Worm (Caenorhabditis elegans) whole organism, mixed stage, embryonic: ENCODE measurements around the gene grld-1.

Experiments used
- nhr-237 ChIP-seq: fragments of 150-350 bp; optimal IDR thresholded peaks from 2 replicates; lab custom pipeline; 2014; ENCODE audit warnings: missing biosample characterization, missing genetic modification characterization
- snpc-4 ChIP-seq: fragments of 150-350 bp; optimal IDR thresholded peaks from 2 replicates; lab custom pipeline; 2014; ENCODE audit warnings: missing biosample characterization, missing genetic modification characterization

- TF ChIP-seq nhr-237 (tag; lab: Kevin White, UChicago) (no peak), snpc-4 (tag; lab: Kevin White, UChicago) (no peak)
Measured at ce11 chrIV:76070-76469, 49.7 kb downstream of the grld-1 start, which contains the start of gene T05C7.8.
